Fruit fly (Drosophila melanogaster) whole organism, embryonic: Measurements from ENCODE around the gene Hsp110.

Experiments used
- Abd-B ChIP-seq: fragments of 200-800 bp; sonication (Bioruptor generic); optimal IDR thresholded peaks from 2 replicates; lab custom pipeline; 2018; ENCODE audit warnings: missing biosample characterization, mild to moderate bottlenecking, missing genetic modification characterization, moderate library complexity
- Adf1 ChIP-seq: fragments of 200-800 bp; sonication (Bioruptor generic); IDR thresholded peaks from 2 replicates; pipeline ENCODE4 v1.3.6; 2022; ENCODE audit warnings: missing biosample characterization, missing genetic modification characterization
- Asciz ChIP-seq: fragments of 200-800 bp; sonication (Bioruptor generic); optimal IDR thresholded peaks from 2 replicates; lab custom pipeline; 2017; ENCODE audit warnings: missing biosample characterization, mild to moderate bottlenecking, missing genetic modification characterization, missing genetic modification reagents
- CG10366 ChIP-seq: fragments of 200-800 bp; sonication (Bioruptor generic); IDR thresholded peaks from 2 replicates; pipeline ENCODE4 v1.3.6; 2022; ENCODE audit warnings: missing biosample characterization, missing genetic modification characterization
- CG11085 ChIP-seq: fragments of 200-800 bp; sonication (Bioruptor generic); IDR thresholded peaks from 2 replicates; pipeline ENCODE4 v1.3.6; 2022; ENCODE audit warnings: missing biosample characterization, missing genetic modification characterization
- CG12299 ChIP-seq: fragments of 200-800 bp; sonication (Bioruptor generic); optimal IDR thresholded peaks from 2 replicates; lab custom pipeline; 2018; ENCODE audit warnings: missing biosample characterization, mild to moderate bottlenecking, missing genetic modification characterization
- CG14441 ChIP-seq: fragments of 200-800 bp; sonication (Bioruptor generic); IDR thresholded peaks from 2 replicates; pipeline ENCODE4 v1.3.6; 2022; ENCODE audit warnings: missing biosample characterization, missing genetic modification characterization
- CG14710 ChIP-seq: fragments of 200-800 bp; sonication (Bioruptor generic); optimal IDR thresholded peaks from 3 replicates; lab custom pipeline; 2019; ENCODE audit warnings: missing biosample characterization, mild to moderate bottlenecking, missing genetic modification characterization, moderate library complexity
- CG15011 ChIP-seq: fragments of 200-800 bp; sonication (Bioruptor generic); optimal IDR thresholded peaks from 3 replicates; lab custom pipeline; 2018; ENCODE audit warnings: missing biosample characterization, mild to moderate bottlenecking, missing genetic modification characterization
- CG15269 ChIP-seq: fragments of 200-800 bp; sonication (Bioruptor generic); optimal IDR thresholded peaks from 2 replicates; lab custom pipeline; 2018; ENCODE audit warnings: missing biosample characterization, mild to moderate bottlenecking, missing genetic modification characterization, moderate library complexity
- CG1603 ChIP-seq: fragments of 200-800 bp; sonication (Bioruptor generic); optimal IDR thresholded peaks from 2 replicates; lab custom pipeline; 2019; ENCODE audit warnings: missing biosample characterization, mild to moderate bottlenecking, missing genetic modification characterization, moderate library complexity
- CG1647 ChIP-seq: fragments of 200-800 bp; sonication (Bioruptor generic); optimal IDR thresholded peaks from 3 replicates; lab custom pipeline; 2016; ENCODE audit warnings: missing biosample characterization, missing genetic modification characterization
- CG18011 ChIP-seq: fragments of 200-800 bp; sonication (Bioruptor generic); optimal IDR thresholded peaks from 2 replicates; lab custom pipeline; 2017; ENCODE audit warnings: missing biosample characterization, missing genetic modification characterization, mild to moderate bottlenecking, moderate library complexity, missing genotype
- CG18262 ChIP-seq: fragments of 200-800 bp; optimal IDR thresholded peaks from 3 replicates; lab custom pipeline; 2019; ENCODE audit warnings: missing biosample characterization, mild to moderate bottlenecking, missing genetic modification characterization, moderate library complexity
- CG2712 ChIP-seq: fragments of 200-800 bp; optimal IDR thresholded peaks from 3 replicates; lab custom pipeline; 2019; ENCODE audit warnings: missing biosample characterization, mild to moderate bottlenecking, missing genetic modification characterization, moderate library complexity
- CG31365 ChIP-seq: fragments of 200-800 bp; sonication (Bioruptor generic); optimal IDR thresholded peaks from 2 replicates; lab custom pipeline; 2018; ENCODE audit warnings: missing biosample characterization, mild to moderate bottlenecking, missing genetic modification characterization
- CG43689 ChIP-seq: fragments of 200-800 bp; sonication (Bioruptor generic); IDR thresholded peaks from 2 replicates; pipeline ENCODE4 v1.3.6; 2022; ENCODE audit warnings: missing biosample characterization, missing genetic modification characterization
- CG4617 ChIP-seq: fragments of 200-800 bp; sonication (Bioruptor generic); optimal IDR thresholded peaks from 3 replicates; lab custom pipeline; 2016; ENCODE audit warnings: missing biosample characterization, missing genetic modification characterization, borderline replicate concordance
- CG5180 ChIP-seq: fragments of 200-800 bp; sonication (Bioruptor generic); optimal IDR thresholded peaks from 3 replicates; lab custom pipeline; 2017; ENCODE audit warnings: missing biosample characterization, missing genetic modification characterization, mild to moderate bottlenecking, moderate library complexity, missing genetic modification reagents
- CG6813 ChIP-seq: fragments of 200-800 bp; sonication (Bioruptor generic); optimal IDR thresholded peaks from 2 replicates; lab custom pipeline; 2017; ENCODE audit warnings: missing biosample characterization, missing genetic modification characterization, mild to moderate bottlenecking, moderate library complexity, missing genetic modification reagents
- CG7357 ChIP-seq: fragments of 200-800 bp; sonication (Bioruptor generic); IDR thresholded peaks from 3 replicates; pipeline ENCODE4 v1.3.6; 2022; ENCODE audit warnings: missing biosample characterization, missing genetic modification characterization
- CG7987 ChIP-seq: fragments of 200-800 bp; sonication (Bioruptor generic); optimal IDR thresholded peaks from 2 replicates; lab custom pipeline; 2018; ENCODE audit warnings: missing biosample characterization, mild to moderate bottlenecking, missing genetic modification characterization, moderate library complexity
- CG8359 ChIP-seq: fragments of 200-800 bp; sonication (Bioruptor generic); optimal IDR thresholded peaks from 2 replicates; lab custom pipeline; 2017; ENCODE audit warnings: missing biosample characterization, mild to moderate bottlenecking, missing genetic modification characterization, borderline replicate concordance
- CG9437 ChIP-seq: fragments of 200-800 bp; sonication (Bioruptor generic); optimal IDR thresholded peaks from 2 replicates; lab custom pipeline; 2018; ENCODE audit warnings: missing biosample characterization, mild to moderate bottlenecking, missing genetic modification characterization
- Deaf1 ChIP-seq: fragments of 200-800 bp; optimal IDR thresholded peaks from 3 replicates; lab custom pipeline; 2019; ENCODE audit warnings: missing biosample characterization, mild to moderate bottlenecking, missing genetic modification characterization, moderate library complexity
- Doc3 ChIP-seq: fragments of 200-800 bp; sonication (Bioruptor generic); IDR thresholded peaks from 3 replicates; pipeline ENCODE4 v1.3.6; 2022; ENCODE audit warnings: missing biosample characterization, missing genetic modification characterization; ENCODE audit not compliant: partially characterized antibody
- Fer3 ChIP-seq: fragments of 200-800 bp; sonication (Bioruptor generic); optimal IDR thresholded peaks from 2 replicates; lab custom pipeline; 2018; ENCODE audit warnings: missing biosample characterization, mild to moderate bottlenecking, missing genetic modification characterization, moderate library complexity
- HLHmδ ChIP-seq: fragments of 200-800 bp; sonication (Bioruptor generic); optimal IDR thresholded peaks from 2 replicates; lab custom pipeline; 2018; ENCODE audit warnings: missing biosample characterization, mild to moderate bottlenecking, missing genetic modification characterization, moderate library complexity
- Hr39 ChIP-seq: fragments of >200 bp; optimal IDR thresholded peaks from 2 replicates; lab custom pipeline; 2017
- Hsf ChIP-seq: fragments of 200-800 bp; sonication (Bioruptor generic); optimal IDR thresholded peaks from 3 replicates; lab custom pipeline; 2016; ENCODE audit warnings: missing biosample characterization, missing genetic modification characterization
- Nf-YA ChIP-seq: fragments of 200-800 bp; sonication (Bioruptor generic); IDR thresholded peaks from 2 replicates; pipeline ENCODE4 v1.3.6; 2022; ENCODE audit warnings: missing biosample characterization, missing genetic modification characterization
- Taf1 ChIP-seq: fragments of 200-800 bp; sonication (Bioruptor generic); IDR thresholded peaks from 2 replicates; pipeline ENCODE4 v1.3.6; 2022; ENCODE audit warnings: missing biosample characterization, missing genetic modification characterization
- al ChIP-seq: fragments of 200-800 bp; sonication (Bioruptor generic); IDR thresholded peaks from 2 replicates; pipeline ENCODE4 v1.3.6; 2022; ENCODE audit warnings: missing biosample characterization, missing genetic modification characterization
- az2 ChIP-seq: fragments of 200-800 bp; sonication (Bioruptor generic); optimal IDR thresholded peaks from 3 replicates; lab custom pipeline; 2016; ENCODE audit warnings: missing biosample characterization, missing genetic modification characterization
- bab2 ChIP-seq: fragments of 200-800 bp; sonication (Bioruptor generic); optimal IDR thresholded peaks from 2 replicates; lab custom pipeline; 2016; ENCODE audit warnings: missing biosample characterization, missing genetic modification characterization
- bowl ChIP-seq: fragments of 200-800 bp; sonication (Bioruptor generic); IDR thresholded peaks from 2 replicates; pipeline ENCODE4 v1.3.6; 2022; ENCODE audit warnings: missing biosample characterization, missing genetic modification characterization
- br ChIP-seq: fragments of >200 bp; optimal IDR thresholded peaks from 2 replicates; lab custom pipeline; 2017
- cas ChIP-seq: fragments of 200-800 bp; sonication (Bioruptor generic); IDR thresholded peaks from 2 replicates; pipeline ENCODE4 v1.3.6; 2022; ENCODE audit warnings: missing biosample characterization, missing genetic modification characterization
- cg ChIP-seq: fragments of 200-800 bp; sonication (Bioruptor generic); optimal IDR thresholded peaks from 3 replicates; lab custom pipeline; 2019; ENCODE audit warnings: missing biosample characterization, mild to moderate bottlenecking, missing genetic modification characterization, moderate library complexity
- da ChIP-seq: fragments of 200-800 bp; sonication (Bioruptor generic); optimal IDR thresholded peaks from 2 replicates; lab custom pipeline; 2016; ENCODE audit warnings: missing biosample characterization, missing genetic modification characterization
- fru ChIP-seq: fragments of >200 bp; optimal IDR thresholded peaks from 2 replicates; lab custom pipeline; 2017
- ftz-f1 ChIP-seq: fragments of 200-800 bp; sonication (Bioruptor generic); optimal IDR thresholded peaks from 2 replicates; lab custom pipeline; 2016; ENCODE audit warnings: missing biosample characterization, missing genetic modification characterization
- gsb ChIP-seq: fragments of 200-800 bp; sonication (Bioruptor generic); IDR thresholded peaks from 2 replicates; pipeline ENCODE4 v1.3.6; 2022; ENCODE audit warnings: missing biosample characterization, missing genetic modification characterization
- kay ChIP-seq: fragments of 200-800 bp; sonication (Bioruptor generic); optimal IDR thresholded peaks from 2 replicates; lab custom pipeline; 2016; ENCODE audit warnings: missing biosample characterization, missing genetic modification characterization
- mld ChIP-seq: fragments of 200-800 bp; sonication (Bioruptor generic); IDR thresholded peaks from 3 replicates; pipeline ENCODE4 v1.3.6; 2022; ENCODE audit warnings: missing biosample characterization, missing genetic modification characterization; ENCODE audit not compliant: partially characterized antibody
- peb ChIP-seq: fragments of 200-800 bp; sonication (Bioruptor generic); IDR thresholded peaks from 2 replicates; pipeline ENCODE4 v1.3.6; 2022; ENCODE audit warnings: missing biosample characterization, missing genetic modification characterization
- pnt ChIP-seq: fragments of 200-800 bp; sonication (Bioruptor generic); optimal IDR thresholded peaks from 3 replicates; lab custom pipeline; 2016; ENCODE audit warnings: missing biosample characterization, missing genetic modification characterization
- sc ChIP-seq, 3 experiments: fragments of >200 bp in 2 of 3; fragments of 200-800 bp in 1 of 3; sonication (Bioruptor generic) in 1 of 3; optimal IDR thresholded peaks; 2 replicates in 2 of 3; 3 replicates in 1 of 3; lab custom pipeline; 2017; ENCODE audit warnings: mild to moderate bottlenecking in 1 of 3, missing biosample characterization in 1 of 3, missing genetic modification characterization in 1 of 3, missing genetic modification reagents in 1 of 3
- tx ChIP-seq: fragments of 200-800 bp; sonication (Bioruptor generic); optimal IDR thresholded peaks from 2 replicates; lab custom pipeline; 2016; ENCODE audit warnings: missing biosample characterization, missing genetic modification characterization
- wor ChIP-seq: fragments of 200-800 bp; sonication (Bioruptor generic); IDR thresholded peaks from 2 replicates; pipeline ENCODE4 v1.3.6; 2022; ENCODE audit warnings: missing biosample characterization, missing genetic modification characterization
- zfh2 ChIP-seq: fragments of 200-800 bp; sonication (Bioruptor generic); optimal IDR thresholded peaks from 2 replicates; lab custom pipeline; 2016; ENCODE audit warnings: missing biosample characterization, missing genetic modification characterization

Hsp110 gene

dm6 chr3L:14002524-14003135, 34.2 kb upstream of the Hsp110 start (continued):
- TF ChIP-seq tx (no peak), kay (no peak), cas (no peak), Hsf (GFP tag; lab: Kevin White, UChicago) (no peak), CG43689 (GFP tag; lab: Robert Waterston, UW) (no peak), CG7987 (GFP tag; lab: Kevin White, UChicago) (no peak), Nf-YA (GFP tag; lab: Robert Waterston, UW) (no peak), CG5180 (GFP tag; lab: Kevin White, UChicago) (no peak), bab2 (GFP tag; lab: Kevin White, UChicago) (no peak), Abd-B (GFP tag; lab: Kevin White, UChicago) (peak; percentile 76), sc (optimal IDR thresholded peaks at IDR 0.05; lab: Kevin White, UChicago) (no peak), sc (GFP tag; optimal IDR thresholded peaks at IDR 0.05; lab: Kevin White, UChicago) (no peak), CG11085 (GFP tag; lab: Robert Waterston, UW) (no peak), gsb (GFP tag; lab: Robert Waterston, UW) (no peak), Deaf1 (tag; lab: Kevin White, UChicago) (no peak), fru (no peak), CG15269 (no peak), az2 (GFP tag; lab: Kevin White, UChicago) (no peak), CG6813 (GFP tag; lab: Kevin White, UChicago) (no peak), peb (GFP tag; lab: Robert Waterston, UW) (no peak), wor (GFP tag; lab: Robert Waterston, UW) (no peak), CG8359 (no peak), HLHmδ (GFP tag; lab: Kevin White, UChicago) (no peak), Asciz (GFP tag; lab: Kevin White, UChicago) (no peak), CG15011 (GFP tag; lab: Kevin White, UChicago) (no peak), CG10366 (GFP tag; lab: Robert Waterston, UW) (no peak), CG9437 (GFP tag; lab: Kevin White, UChicago) (peak; percentile 24), Fer3 (no peak), CG14441 (GFP tag; lab: Robert Waterston, UW) (no peak), CG4617 (GFP tag; lab: Kevin White, UChicago) (peak; percentile 12), Taf1 (GFP tag; lab: Robert Waterston, UW) (no peak), Adf1 (GFP tag; lab: Robert Waterston, UW) (no peak), bowl (GFP tag; lab: Robert Waterston, UW) (no peak), da (GFP tag; lab: Kevin White, UChicago) (no peak), CG12299 (no peak), CG1647 (no peak), Hr39 (lab: Kevin White, UChicago) (no peak), zfh2 (GFP tag; lab: Kevin White, UChicago) (peak; percentile 14), CG31365 (tag; lab: Kevin White, UChicago) (no peak), CG14710 (tag; lab: Kevin White, UChicago) (peak; percentile 10), CG18011 (GFP tag; lab: Kevin White, UChicago) (no peak), ftz-f1 (GFP tag; lab: Kevin White, UChicago) (no peak), CG1603 (tag; lab: Kevin White, UChicago) (peak; percentile 58), Doc3 (no peak), mld (no peak), cg (GFP tag; lab: Kevin White, UChicago) (peak; percentile 95), pnt (GFP tag; lab: Kevin White, UChicago) (no peak), al (GFP tag; lab: Robert Waterston, UW) (no peak), CG7357 (GFP tag; lab: Robert Waterston, UW) (no peak), CG18262 (tag; lab: Kevin White, UChicago) (no peak), CG2712 (tag; lab: Kevin White, UChicago) (no peak), br (lab: Kevin White, UChicago) (no peak)
